Worm (Caenorhabditis elegans): ENCODE measurements around the gene Y43C5A.3.

DNA sequence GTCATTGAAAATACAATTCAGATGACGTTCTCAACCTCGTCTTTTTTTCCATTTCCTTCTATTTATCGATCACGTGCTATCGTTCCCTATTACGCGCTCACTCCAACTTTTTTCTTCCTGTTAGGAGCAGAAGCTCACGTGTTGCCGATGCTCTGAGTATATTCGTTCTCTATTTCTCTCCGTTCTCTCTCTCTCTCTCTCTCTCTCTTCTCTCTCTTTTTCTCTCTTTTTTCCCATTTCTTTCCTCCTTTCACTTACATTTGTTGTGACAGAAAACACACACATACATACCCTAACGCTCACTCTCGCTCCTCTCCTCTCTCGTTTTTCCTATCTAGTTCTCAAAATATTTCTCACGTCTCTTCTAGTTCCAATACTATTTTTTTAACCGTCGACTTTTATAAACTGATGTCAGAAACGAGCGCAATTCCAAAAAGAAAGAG lies 21.5 kb upstream of the Y43C5A.3 start:
- no peak for TF ChIP-seq nhr-237 (tag; optimal IDR thresholded peaks at IDR 0.05)
- TF ChIP-seq sptf-1 (tag; optimal IDR thresholded peaks at IDR 0.05): peak; percentile 38
- TF ChIP-seq elt-1 (tag; optimal IDR thresholded peaks at IDR 0.05; ENCODE audit: borderline replicate concordance, insufficient read depth): no peak
- peak; percentile 45 for TF ChIP-seq blmp-1 (tag; optimal IDR thresholded peaks at IDR 0.05)
- no peak for TF ChIP-seq flh-1 (GFP tag; optimal IDR thresholded peaks at IDR 0.05)
- no peak for TF ChIP-seq snpc-4 (tag; optimal IDR thresholded peaks at IDR 0.05)
- no peak for TF ChIP-seq unc-39 (tag; optimal IDR thresholded peaks at IDR 0.05)
- no peak for TF ChIP-seq nhr-2 (tag; optimal IDR thresholded peaks at IDR 0.05)
- no peak for TF ChIP-seq sem-2 (GFP tag; optimal IDR thresholded peaks at IDR 0.05)
- TF ChIP-seq zip-8 (tag; optimal IDR thresholded peaks at IDR 0.05): no peak
- TF ChIP-seq nhr-12 (tag; optimal IDR thresholded peaks at IDR 0.05): no peak
